Worm (Caenorhabditis elegans) whole organism, mixed stage, embryonic: ENCODE measurements around the gene Y61B8B.3.

Experiments
- bed-3 ChIP-seq: fragments of 200-800 bp; sonication (Bioruptor generic); optimal IDR thresholded peaks from 3 replicates; lab custom pipeline; 2018; ENCODE audit warnings: mild to moderate bottlenecking, missing genetic modification characterization, moderate library complexity, missing compliant biosample characterization
- ceh-39 ChIP-seq: fragments of 150-350 bp; optimal IDR thresholded peaks from 2 replicates; lab custom pipeline; 2014; ENCODE audit warnings: missing biosample characterization, missing genetic modification characterization
- hlh-1 ChIP-seq: fragments of 150-350 bp; optimal IDR thresholded peaks from 2 replicates; lab custom pipeline; 2014; ENCODE audit warnings: missing biosample characterization, missing genetic modification reagents, missing genetic modification characterization
- lin-13 ChIP-seq: fragments of 150-350 bp; optimal IDR thresholded peaks from 2 replicates; lab custom pipeline; 2014; ENCODE audit warnings: missing biosample characterization, missing genetic modification characterization
- lin-32 ChIP-seq: fragments of 200-800 bp; sonication (Bioruptor generic); optimal IDR thresholded peaks from 2 replicates; lab custom pipeline; 2018; ENCODE audit warnings: mild to moderate bottlenecking, missing genetic modification characterization, missing compliant biosample characterization
- lsy-2 ChIP-seq: fragments of 150-350 bp; optimal IDR thresholded peaks from 2 replicates; lab custom pipeline; 2014; ENCODE audit warnings: missing biosample characterization, missing genetic modification characterization
- nhr-237 ChIP-seq: fragments of 150-350 bp; optimal IDR thresholded peaks from 2 replicates; lab custom pipeline; 2014; ENCODE audit warnings: missing biosample characterization, missing genetic modification characterization
- unc-120 ChIP-seq: sonication (generic microtip); optimal IDR thresholded peaks from 2 replicates; lab custom pipeline; 2017; ENCODE audit warnings: missing genetic modification characterization, missing compliant biosample characterization; ENCODE audit not compliant: poor library complexity, severe bottlenecking
- unc-39 ChIP-seq: fragments of 150-350 bp; optimal IDR thresholded peaks from 2 replicates; lab custom pipeline; 2014; ENCODE audit warnings: missing biosample characterization, missing genetic modification characterization
- unc-62 ChIP-seq: fragments of 150-350 bp; optimal IDR thresholded peaks from 2 replicates; lab custom pipeline; 2014; ENCODE audit warnings: missing biosample characterization, missing genetic modification reagents, missing genetic modification characterization

ce11 chrV:17298657-17299056 lies 13.6 kb downstream of the Y61B8B.3 start:
- TF ChIP-seq lsy-2 (no peak), hlh-1 (no peak), unc-39 (tag; lab: Kevin White, UChicago) (no peak), unc-120 (tag; lab: Kevin White, UChicago) (no peak), ceh-39 (no peak), bed-3 (no peak), nhr-237 (tag; lab: Kevin White, UChicago) (no peak), unc-62 (GFP tag; lab: Kevin White, UChicago) (no peak), lin-32 (GFP tag; lab: Kevin White, UChicago) (no peak), lin-13 (no peak)
